Worm (Caenorhabditis elegans): ENCODE measurements around the gene bath-26.
"Not testable (repeated sequence)": the region's sequence is repeated elsewhere in the genome, so short reads cannot be mapped to it uniquely, and the experiment has no call there.

bath-26 gene

DNA sequence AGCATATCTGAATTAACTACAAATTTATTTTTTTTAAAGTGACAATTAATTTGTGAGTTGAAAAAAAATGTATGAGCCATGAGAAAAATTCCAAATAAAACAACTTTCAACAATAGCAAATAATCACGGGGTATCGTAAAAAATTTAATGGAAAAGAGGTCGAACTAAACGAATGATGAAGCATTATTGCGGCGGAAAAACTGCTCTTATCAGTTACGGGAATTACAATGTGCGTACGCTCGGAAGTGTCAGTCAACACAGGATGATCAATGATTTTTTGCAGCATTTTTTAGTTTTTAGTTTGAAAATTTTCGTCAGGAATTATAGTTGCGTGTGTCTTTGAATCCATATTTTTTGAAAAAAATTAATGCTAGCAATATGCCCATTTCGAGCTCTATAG, 23.8 kb downstream of the bath-26 start:
- TF ChIP-seq med-1 (GFP tag; optimal IDR thresholded peaks at IDR 0.05; ENCODE audit: insufficient read depth) = no peak
- TF ChIP-seq ztf-29 (GFP tag; IDR thresholded peaks at IDR 0.05) = no peak
- TF ChIP-seq cog-1 (tag; optimal IDR thresholded peaks at IDR 0.05) = no peak

DNA sequence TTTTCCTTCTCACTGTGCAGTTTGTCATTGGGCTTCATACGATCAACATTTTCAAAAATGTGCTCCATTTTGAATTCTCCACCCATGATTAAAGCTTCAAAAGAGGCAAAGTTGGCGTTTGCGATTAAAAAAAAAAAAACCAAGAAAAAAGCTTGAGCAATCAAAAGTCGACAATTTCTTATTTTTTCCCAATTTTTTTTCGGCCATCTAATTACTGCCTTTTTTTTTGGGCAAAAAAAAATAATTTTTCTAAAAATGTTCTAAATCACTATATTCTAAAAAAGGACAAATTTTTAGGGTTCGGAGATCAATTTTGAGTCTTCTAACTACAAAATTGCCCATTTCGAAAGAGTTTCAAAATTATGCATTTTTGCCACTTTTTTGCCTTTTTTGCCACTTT, 24.5 kb downstream of the bath-26 start, which contains the start of gene K05F6.10:
Gene K05F6.10, minus strand, starts transcription at position 101 of the 400 bp plus-strand sequence.
- TF ChIP-seq ref-1 (GFP tag; conservative IDR thresholded peaks at IDR 0.05) (no peak), T22C8.4 (GFP tag; IDR thresholded peaks at IDR 0.05) (no peak), ztf-23 (GFP tag; IDR thresholded peaks at IDR 0.05) (no peak), med-1 (GFP tag; optimal IDR thresholded peaks at IDR 0.05; ENCODE audit: insufficient read depth) (no peak), tab-1 (GFP tag; IDR thresholded peaks at IDR 0.05) (no peak), flt-1 (GFP tag; IDR thresholded peaks at IDR 0.05) (no peak), ztf-29 (GFP tag; IDR thresholded peaks at IDR 0.05) (no peak), cog-1 (tag; optimal IDR thresholded peaks at IDR 0.05) (no peak), klf-2 (GFP tag; conservative IDR thresholded peaks at IDR 0.05) (no peak)

ce11 chrII:1571032-1571431, 29.5 kb downstream of the bath-26 start, which contains the start of gene fbxb-46:
fbxb-46 (minus strand) TSS chrII:1571132.
- TF ChIP-seq T22C8.4 (GFP tag; IDR thresholded peaks at IDR 0.05) = no peak
- no peak for TF ChIP-seq klf-2 (GFP tag; conservative IDR thresholded peaks at IDR 0.05)
- no peak for TF ChIP-seq cog-1 (tag; optimal IDR thresholded peaks at IDR 0.05)
- TF ChIP-seq ref-1 (GFP tag; conservative IDR thresholded peaks at IDR 0.05) = no peak
- no peak for TF ChIP-seq flt-1 (GFP tag; IDR thresholded peaks at IDR 0.05)
- TF ChIP-seq tab-1 (GFP tag; IDR thresholded peaks at IDR 0.05) = no peak
- TF ChIP-seq ztf-29 (GFP tag; IDR thresholded peaks at IDR 0.05) = no peak
- TF ChIP-seq ztf-23 (GFP tag; IDR thresholded peaks at IDR 0.05) = no peak
- TF ChIP-seq med-1 (GFP tag; optimal IDR thresholded peaks at IDR 0.05; ENCODE audit: insufficient read depth) = no peak

ce11 chrII:1568214-1568613, 32.3 kb downstream of the bath-26 start, which contains the start of gene fbxb-49:
fbxb-49 (plus strand) TSS chrII:1568514.
- TF ChIP-seq ztf-29 (GFP tag; IDR thresholded peaks at IDR 0.05) (no peak), T22C8.4 (GFP tag; IDR thresholded peaks at IDR 0.05) (no peak), flt-1 (GFP tag; IDR thresholded peaks at IDR 0.05) (no peak), ref-1 (GFP tag; conservative IDR thresholded peaks at IDR 0.05) (no peak), med-1 (GFP tag; optimal IDR thresholded peaks at IDR 0.05; ENCODE audit: insufficient read depth) (no peak)

- no peak for TF ChIP-seq ref-1 (GFP tag; conservative IDR thresholded peaks at IDR 0.05)
- no peak for TF ChIP-seq T22C8.4 (GFP tag; IDR thresholded peaks at IDR 0.05)
- TF ChIP-seq med-1 (GFP tag; optimal IDR thresholded peaks at IDR 0.05; ENCODE audit: insufficient read depth) = no peak
- no peak for TF ChIP-seq ztf-23 (GFP tag; IDR thresholded peaks at IDR 0.05)
- TF ChIP-seq cog-1 (tag; optimal IDR thresholded peaks at IDR 0.05) = no peak
Observed at ce11 chrII:1567646-1568045, 32.9 kb downstream of the bath-26 start, which contains the start of gene K05F6.8. K05F6.8 (minus strand) TSS chrII:1567746.

DNA sequence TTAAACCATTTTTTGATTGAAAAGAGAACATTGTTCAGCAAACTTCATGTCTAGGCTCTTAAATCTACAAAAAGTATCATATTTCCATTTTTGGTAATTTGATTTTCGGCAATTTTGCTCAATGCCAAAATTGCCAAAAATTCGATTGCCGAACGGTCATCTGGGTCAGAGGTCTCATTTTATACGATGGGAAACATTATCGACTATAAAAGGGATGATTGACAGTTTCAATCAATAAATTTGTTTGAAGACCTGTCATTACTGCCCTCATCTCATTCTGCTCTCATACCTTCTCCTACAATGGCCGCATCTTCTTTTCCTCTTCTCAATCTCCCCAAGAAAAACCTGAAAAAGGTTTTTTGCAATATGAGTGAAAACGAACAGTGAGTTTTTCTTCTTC, 38.7 kb downstream of the bath-26 start, which contains the start of gene K05F6.14:
Gene K05F6.14, plus strand, starts transcription at position 301 of the 400 bp plus-strand sequence.
- TF ChIP-seq ztf-23 (GFP tag; IDR thresholded peaks at IDR 0.05) (no peak), flt-1 (GFP tag; IDR thresholded peaks at IDR 0.05) (no peak), cog-1 (tag; optimal IDR thresholded peaks at IDR 0.05) (no peak), ref-1 (GFP tag; conservative IDR thresholded peaks at IDR 0.05) (no peak), ztf-29 (GFP tag; IDR thresholded peaks at IDR 0.05) (no peak), klf-2 (GFP tag; conservative IDR thresholded peaks at IDR 0.05) (no peak), med-1 (GFP tag; optimal IDR thresholded peaks at IDR 0.05; ENCODE audit: insufficient read depth) (no peak), T22C8.4 (GFP tag; IDR thresholded peaks at IDR 0.05) (no peak), tab-1 (GFP tag; IDR thresholded peaks at IDR 0.05) (no peak)

DNA sequence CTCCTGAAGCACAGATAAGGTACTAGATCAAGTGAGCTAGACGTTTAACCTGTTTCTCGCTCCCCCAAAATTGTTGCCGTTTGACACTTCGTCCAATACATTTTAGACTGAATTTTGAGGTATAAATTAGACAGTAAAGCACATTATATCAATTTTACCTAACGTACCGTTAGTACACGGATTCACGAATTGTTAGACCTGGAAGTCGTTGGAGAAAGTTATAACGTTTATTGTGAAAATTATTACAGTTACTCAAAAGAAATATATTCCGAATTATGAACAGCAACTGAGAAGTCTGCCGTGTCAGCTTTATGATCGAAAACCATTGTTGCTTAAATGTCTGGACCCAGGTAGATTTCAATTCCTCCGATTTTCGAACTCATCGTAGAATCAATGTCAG, 39.7 kb downstream of the bath-26 start:
- no peak for TF ChIP-seq flt-1 (GFP tag; IDR thresholded peaks at IDR 0.05)
- TF ChIP-seq cog-1 (tag; optimal IDR thresholded peaks at IDR 0.05) = no peak
- TF ChIP-seq klf-2 (GFP tag; conservative IDR thresholded peaks at IDR 0.05) = no peak
- no peak for TF ChIP-seq T22C8.4 (GFP tag; IDR thresholded peaks at IDR 0.05)
- no peak for TF ChIP-seq tab-1 (GFP tag; IDR thresholded peaks at IDR 0.05)
- no peak for TF ChIP-seq med-1 (GFP tag; optimal IDR thresholded peaks at IDR 0.05; ENCODE audit: insufficient read depth)
- no peak for TF ChIP-seq ref-1 (GFP tag; conservative IDR thresholded peaks at IDR 0.05)
- TF ChIP-seq ztf-29 (GFP tag; IDR thresholded peaks at IDR 0.05) = no peak
- no peak for TF ChIP-seq ztf-23 (GFP tag; IDR thresholded peaks at IDR 0.05)

ce11 chrII:1556217-1556616, 44.3 kb downstream of the bath-26 start, which contains the start of the genes fbxb-54 and fbxb-50:
fbxb-54 (minus strand) TSS chrII:1556317.
fbxb-50 (plus strand) TSS chrII:1556443.
- not testable (repeated sequence) for TF ChIP-seq klf-2 (GFP tag; conservative IDR thresholded peaks at IDR 0.05); ztf-23 (GFP tag; IDR thresholded peaks at IDR 0.05); flt-1 (GFP tag; IDR thresholded peaks at IDR 0.05)

DNA sequence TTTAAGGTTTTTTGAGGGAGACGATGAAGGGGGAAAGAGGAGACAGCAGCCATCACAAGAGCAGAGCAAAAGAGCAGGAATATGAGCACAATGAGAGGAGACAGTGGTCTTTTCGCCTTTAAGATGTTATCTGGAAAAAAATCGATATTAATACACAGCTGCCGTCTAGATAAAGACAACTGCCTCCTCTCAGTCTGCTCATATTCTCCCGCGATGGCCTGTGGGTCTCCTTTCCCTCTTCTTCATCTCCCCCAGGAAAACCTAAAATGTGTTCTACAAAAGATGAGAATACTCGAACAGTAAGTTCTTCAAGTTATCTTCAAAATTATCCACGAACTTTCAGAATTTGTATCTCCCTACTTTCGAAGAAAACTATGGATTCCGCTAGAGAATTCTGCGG, 50.1 kb downstream of the bath-26 start, which contains the start of the genes fbxb-52 and fbxb-51:
Gene fbxb-52, minus strand, starts transcription at position 101 of the 400 bp plus-strand sequence.
Gene fbxb-51, plus strand, starts transcription at position 212 of the 400 bp plus-strand sequence.
- no peak for TF ChIP-seq ztf-29 (GFP tag; IDR thresholded peaks at IDR 0.05)
- no peak for TF ChIP-seq med-1 (GFP tag; optimal IDR thresholded peaks at IDR 0.05; ENCODE audit: insufficient read depth)
- no peak for TF ChIP-seq klf-2 (GFP tag; conservative IDR thresholded peaks at IDR 0.05)
- TF ChIP-seq ztf-23 (GFP tag; IDR thresholded peaks at IDR 0.05) = no peak
- TF ChIP-seq T22C8.4 (GFP tag; IDR thresholded peaks at IDR 0.05) = no peak
- no peak for TF ChIP-seq tab-1 (GFP tag; IDR thresholded peaks at IDR 0.05)
- TF ChIP-seq cog-1 (tag; optimal IDR thresholded peaks at IDR 0.05) = no peak
- no peak for TF ChIP-seq ref-1 (GFP tag; conservative IDR thresholded peaks at IDR 0.05)
- no peak for TF ChIP-seq flt-1 (GFP tag; IDR thresholded peaks at IDR 0.05)
